Fruit fly (Drosophila melanogaster): ENCODE results near the gene CG6026.

The CG6026 gene

DNA sequence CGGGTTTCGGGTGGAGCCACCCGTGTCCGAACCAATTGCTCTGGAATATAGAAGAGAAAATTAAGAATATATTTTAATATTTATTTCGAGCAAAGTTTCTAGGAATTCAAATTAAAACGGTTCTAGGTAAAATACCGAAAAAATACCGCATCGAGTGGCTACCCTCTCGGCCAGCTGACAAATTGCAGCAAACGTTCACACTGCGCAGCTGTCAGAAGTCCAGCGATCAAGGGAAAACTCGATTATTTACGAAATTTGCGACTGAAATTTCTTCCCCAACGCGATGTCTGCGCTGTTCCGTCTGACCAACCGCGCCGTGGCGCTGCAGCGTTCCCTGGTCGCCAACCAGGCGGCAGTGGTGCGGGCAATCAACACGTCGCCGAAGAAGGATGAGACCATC lies 6.2 kb upstream of the CG6026 start, which contains the start of gene NP15.6 (continued):
- no peak for TF ChIP-seq Deaf1 (tag; optimal IDR thresholded peaks at IDR 0.05)
- no peak for TF ChIP-seq cato (GFP tag; optimal IDR thresholded peaks at IDR 0.05; ENCODE audit: borderline replicate concordance)
- TF ChIP-seq shn (GFP tag; optimal IDR thresholded peaks at IDR 0.05), result no peak
- TF ChIP-seq ken (GFP tag; IDR thresholded peaks at IDR 0.05), result no peak
- peak; percentile 92 for TF ChIP-seq Myb (GFP tag; optimal IDR thresholded peaks at IDR 0.05)
- no peak for TF ChIP-seq CG34224 (GFP tag; IDR thresholded peaks at IDR 0.05; ENCODE audit: partially characterized antibody)
- TF ChIP-seq danr (GFP tag; IDR thresholded peaks at IDR 0.05), result no peak
- no peak for TF ChIP-seq bowl (GFP tag; IDR thresholded peaks at IDR 0.05)
- TF ChIP-seq CG4282 (GFP tag; optimal IDR thresholded peaks at IDR 0.05), result no peak
- no peak for TF ChIP-seq nau (GFP tag; optimal IDR thresholded peaks at IDR 0.05)
- no peak for TF ChIP-seq E2f1 (GFP tag; IDR thresholded peaks at IDR 0.05)
- TF ChIP-seq sima (GFP tag; optimal IDR thresholded peaks at IDR 0.05), result no peak
- no peak for TF ChIP-seq CG7745 (tag; optimal IDR thresholded peaks at IDR 0.05)
- TF ChIP-seq CG43689 (GFP tag; IDR thresholded peaks at IDR 0.05), result no peak
- TF ChIP-seq CG9797 (GFP tag; optimal IDR thresholded peaks at IDR 0.05), result peak; percentile 86
- TF ChIP-seq CG10543 (GFP tag; optimal IDR thresholded peaks at IDR 0.05), result no peak
- TF ChIP-seq ewg (GFP tag; optimal IDR thresholded peaks at IDR 0.05), result peak; percentile 61
- no peak for TF ChIP-seq gcm2 (GFP tag; optimal IDR thresholded peaks at IDR 0.05)
- no peak for TF ChIP-seq Sry-δ (GFP tag; optimal IDR thresholded peaks at IDR 0.05)
- TF ChIP-seq B-H2 (GFP tag; optimal IDR thresholded peaks at IDR 0.05), result no peak
- no peak for TF ChIP-seq Aef1 (GFP tag; IDR thresholded peaks at IDR 0.05)
- no peak for TF ChIP-seq CG6175 (GFP tag; IDR thresholded peaks at IDR 0.05)
- TF ChIP-seq D (optimal IDR thresholded peaks at IDR 0.05), result no peak
- TF ChIP-seq D (GFP tag; optimal IDR thresholded peaks at IDR 0.05), result no peak

DNA sequence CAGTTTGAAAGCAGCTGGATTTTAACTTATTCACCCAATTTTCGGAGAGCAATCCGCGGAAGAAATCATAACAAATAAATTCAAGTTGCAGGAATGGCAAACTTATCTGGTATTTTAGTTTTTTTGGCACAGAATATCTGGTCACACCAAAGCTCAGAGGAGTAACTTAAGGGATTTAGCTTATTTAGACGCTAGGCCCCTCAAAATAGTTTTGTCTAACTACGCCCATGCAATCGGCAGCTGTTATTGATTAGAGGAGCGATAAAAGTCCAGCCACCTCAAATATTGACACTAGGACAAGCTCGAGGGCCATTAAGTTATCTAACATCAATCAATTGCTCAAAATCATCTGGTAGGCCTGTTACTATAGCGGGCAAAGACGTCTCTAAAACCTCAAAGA lies 4.6 kb upstream of the CG6026 start, which contains the start of the genes GatA and P5cr:
Gene GatA, minus strand, starts transcription at position 100 of the 400 bp plus-strand sequence.
Gene P5cr, plus strand, starts transcription at position 174 of the 400 bp plus-strand sequence.
- TF ChIP-seq sob (GFP tag; IDR thresholded peaks at IDR 0.05), result peak; percentile 89
- TF ChIP-seq fd96Cb (tag; optimal IDR thresholded peaks at IDR 0.05), result peak; percentile 50
- TF ChIP-seq CG14710 (tag; optimal IDR thresholded peaks at IDR 0.05), result peak; percentile 11
- peak; percentile 90 for TF ChIP-seq NfI (GFP tag; optimal IDR thresholded peaks at IDR 0.05)
- TF ChIP-seq CG9797 (GFP tag; optimal IDR thresholded peaks at IDR 0.05), result peak; percentile 37
- TF ChIP-seq CG9876 (GFP tag; optimal IDR thresholded peaks at IDR 0.05), result peak; percentile 82
- no peak for TF ChIP-seq dmrt99B (tag; optimal IDR thresholded peaks at IDR 0.05)
- TF ChIP-seq PHDP (tag; optimal IDR thresholded peaks at IDR 0.05), result peak; percentile 78
- TF ChIP-seq vnd (GFP tag; IDR thresholded peaks at IDR 0.05; ENCODE audit: partially characterized antibody), result no peak
- TF ChIP-seq CG10274 (GFP tag; optimal IDR thresholded peaks at IDR 0.05), result peak; percentile 19
- TF ChIP-seq klu (GFP tag; IDR thresholded peaks at IDR 0.05), result peak; percentile 58
- TF ChIP-seq Xbp1 (GFP tag; optimal IDR thresholded peaks at IDR 0.05), result peak; percentile 91
- peak; percentile 83 for TF ChIP-seq CG12155 (GFP tag; optimal IDR thresholded peaks at IDR 0.05)
- TF ChIP-seq Mad (GFP tag; optimal IDR thresholded peaks at IDR 0.05), result peak; percentile 78
- TF ChIP-seq CG7786 (GFP tag; optimal IDR thresholded peaks at IDR 0.05), result peak; percentile 90
- peak; percentile 72 for TF ChIP-seq wek (GFP tag; optimal IDR thresholded peaks at IDR 0.05)
- peak; percentile 51 for TF ChIP-seq CG6854 (GFP tag; optimal IDR thresholded peaks at IDR 0.05)
- TF ChIP-seq CG14667 (GFP tag; IDR thresholded peaks at IDR 0.05), result peak; percentile 57
- peak; percentile 64 for TF ChIP-seq tup (GFP tag; optimal IDR thresholded peaks at IDR 0.05)
- no peak; the same call in 1 of the 2 replicates for TF ChIP-seq CG43689 (GFP tag; IDR thresholded peaks at IDR 0.05)
- TF ChIP-seq CG13123 (GFP tag; optimal IDR thresholded peaks at IDR 0.05), result peak; percentile 58
- peak; percentile 36 for TF ChIP-seq Camta (GFP tag; optimal IDR thresholded peaks at IDR 0.05)
- TF ChIP-seq CG32767 (GFP tag; IDR thresholded peaks at IDR 0.05), result no peak
- TF ChIP-seq bcd (GFP tag; optimal IDR thresholded peaks at IDR 0.05), result peak; percentile 82
- TF ChIP-seq Dip3 (GFP tag; optimal IDR thresholded peaks at IDR 0.05), result peak; percentile 86
- TF ChIP-seq zen (tag; optimal IDR thresholded peaks at IDR 0.05), result no peak
- no peak for TF ChIP-seq fd102C (GFP tag; optimal IDR thresholded peaks at IDR 0.05)
- TF ChIP-seq crc (GFP tag; optimal IDR thresholded peaks at IDR 0.05), result peak; percentile 53
- TF ChIP-seq chinmo (GFP tag; IDR thresholded peaks at IDR 0.05; ENCODE audit: partially characterized antibody), result no peak
- TF ChIP-seq otp (GFP tag; IDR thresholded peaks at IDR 0.05), result peak; percentile 86
